Worm (Caenorhabditis elegans) whole organism, late embryonic: ENCODE data around the gene pgp-10.

ENCODE experiments used
- ceh-2 ChIP-seq: sonication (generic microtip); optimal IDR thresholded peaks from 2 replicates; lab custom pipeline; 2016; ENCODE audit warnings: missing genotype, missing genetic modification characterization, missing compliant biosample characterization
- che-1 ChIP-seq: sonication (generic microtip); optimal IDR thresholded peaks from 2 replicates; lab custom pipeline; 2016; ENCODE audit warnings: mild to moderate bottlenecking, missing genetic modification characterization, missing compliant biosample characterization
- dmd-4 ChIP-seq: sonication (generic microtip); optimal IDR thresholded peaks from 2 replicates; lab custom pipeline; 2016; ENCODE audit warnings: borderline replicate concordance, missing genetic modification characterization, missing compliant biosample characterization
- fkh-10 ChIP-seq: fragments of 150-350 bp; optimal IDR thresholded peaks from 2 replicates; lab custom pipeline; 2014; ENCODE audit warnings: missing biosample characterization, missing genetic modification reagents, missing genetic modification characterization
- pha-4 ChIP-seq: fragments of 150-350 bp; optimal IDR thresholded peaks from 2 replicates; lab custom pipeline; 2018; ENCODE audit warnings: missing biosample characterization, missing genetic modification reagents, missing genetic modification characterization
- pqm-1 ChIP-seq: sonication (generic microtip); optimal IDR thresholded peaks from 2 replicates; lab custom pipeline; 2016; ENCODE audit warnings: missing genetic modification characterization, missing compliant biosample characterization
- unc-3 ChIP-seq, 2 experiments: fragments of 200-800 bp in 1 of 2; sonication (Bioruptor generic) in 1 of 2; sonication (generic microtip) in 1 of 2; conservative IDR thresholded peaks in 1 of 2; optimal IDR thresholded peaks in 1 of 2; 2 replicates each; pipeline versions ENCODE4 v1.3.6 to Lab custom; 2016 to 2022; ENCODE audit warnings: missing compliant biosample characterization in 2 of 2, missing genetic modification characterization in 2 of 2, missing genetic modification reagents in 1 of 2

ce11 chrX:7170575-7171297 is 11.9 kb downstream of the pgp-10 start, which contains the start of gene bar-1:
- TF ChIP-seq pha-4 (no peak), fkh-10 (no peak), dmd-4 (no peak), ceh-2 (tag; lab: Kevin White, UChicago) (no peak), unc-3 (GFP tag; conservative IDR thresholded peaks at IDR 0.05; lab: Robert Waterston, UW) (no peak), unc-3 (tag; optimal IDR thresholded peaks at IDR 0.05; lab: Kevin White, UChicago) (no peak), che-1 (tag; lab: Kevin White, UChicago) (no peak), pqm-1 (tag; lab: Kevin White, UChicago) (no peak)
